Worm (Caenorhabditis elegans) whole organism, L1 larva: ENCODE data around the gene lag-2.

Source experiments
- alr-1 ChIP-seq: fragments of 200-800 bp; sonication (Bioruptor generic); optimal IDR thresholded peaks from 2 replicates; lab custom pipeline; 2018; ENCODE audit warnings: borderline replicate concordance, mild to moderate bottlenecking, missing genetic modification characterization, missing compliant biosample characterization
- aly-2 ChIP-seq: fragments of 150-350 bp; optimal IDR thresholded peaks from 2 replicates; lab custom pipeline; 2014; ENCODE audit warnings: missing biosample characterization, missing genetic modification characterization
- ama-1 ChIP-seq: fragments of 150-350 bp; optimal IDR thresholded peaks from 2 replicates; lab custom pipeline; 2014
- ceh-82 ChIP-seq, 3 experiments: fragments of 150-350 bp in 1 of 3; sonication (generic microtip) in 2 of 3; optimal IDR thresholded peaks; 2 replicates each; lab custom pipeline; 2014 to 2017; ENCODE audit warnings: missing biosample characterization in 3 of 3, missing genetic modification characterization in 3 of 3
- ceh-88 ChIP-seq: fragments of 200-800 bp; sonication (Bioruptor generic); IDR thresholded peaks from 2 replicates; pipeline ENCODE4 v1.3.6; 2022; ENCODE audit warnings: missing genetic modification characterization, missing compliant biosample characterization
- ceh-90 ChIP-seq: sonication (generic microtip); optimal IDR thresholded peaks from 2 replicates; lab custom pipeline; 2016; ENCODE audit warnings: missing genetic modification characterization, missing compliant biosample characterization
- efl-3 ChIP-seq: fragments of 200-800 bp; sonication (Bioruptor generic); optimal IDR thresholded peaks from 2 replicates; lab custom pipeline; 2018; ENCODE audit warnings: mild to moderate bottlenecking, missing genetic modification characterization, missing compliant biosample characterization
- egl-13 ChIP-seq: sonication (generic microtip); optimal IDR thresholded peaks from 2 replicates; lab custom pipeline; 2016; ENCODE audit warnings: missing genotype, missing genetic modification reagents, missing genetic modification characterization, missing compliant biosample characterization
- elt-2 ChIP-seq: sonication (generic microtip); optimal IDR thresholded peaks from 2 replicates; lab custom pipeline; 2016; ENCODE audit warnings: missing genetic modification characterization, mild to moderate bottlenecking, inconsistent platforms, missing compliant biosample characterization, missing genetic modification reagents
- elt-3 ChIP-seq, 6 experiments: fragments of 150-350 bp in 1 of 6; sonication (generic microtip); optimal IDR thresholded peaks; 2 replicates each; lab custom pipeline; 2017 to 2018; ENCODE audit warnings: missing biosample characterization in 6 of 6, missing genetic modification characterization in 6 of 6, inconsistent platforms in 1 of 6
- ets-5 ChIP-seq: fragments of 200-800 bp; sonication (Bioruptor generic); IDR thresholded peaks from 2 replicates; pipeline ENCODE4 v1.3.6; 2022; ENCODE audit warnings: missing genetic modification characterization, missing compliant biosample characterization
- fos-1 ChIP-seq: fragments of 150-350 bp; optimal IDR thresholded peaks from 2 replicates; lab custom pipeline; 2014; ENCODE audit warnings: missing biosample characterization, missing genetic modification characterization
- grh-1 ChIP-seq: fragments of 200-800 bp; sonication (Bioruptor generic); IDR thresholded peaks from 2 replicates; pipeline ENCODE4 v1.3.6; 2022; ENCODE audit warnings: missing genetic modification reagents, missing genetic modification characterization, missing compliant biosample characterization
- hlh-4 ChIP-seq: sonication (generic microtip); optimal IDR thresholded peaks from 2 replicates; lab custom pipeline; 2016; ENCODE audit warnings: mild to moderate bottlenecking, missing genetic modification characterization, missing compliant biosample characterization
- hpl-2 ChIP-seq: fragments of 150-350 bp; optimal IDR thresholded peaks from 2 replicates; lab custom pipeline; 2014; ENCODE audit warnings: missing biosample characterization, missing genetic modification reagents, missing genetic modification characterization
- irx-1 ChIP-seq: sonication (generic microtip); optimal IDR thresholded peaks from 2 replicates; lab custom pipeline; 2016; ENCODE audit warnings: missing genetic modification characterization, missing compliant biosample characterization
- lin-15B ChIP-seq: fragments of 150-350 bp; sonication (generic microtip); optimal IDR thresholded peaks from 3 replicates; lab custom pipeline; 2014; ENCODE audit warnings: missing biosample characterization, missing genetic modification characterization
- lin-35 ChIP-seq, 2 experiments: fragments of 150-350 bp; optimal IDR thresholded peaks; 2 replicates each; lab custom pipeline; 2014; ENCODE audit warnings: missing biosample characterization in 2 of 2, missing genetic modification characterization in 2 of 2, missing genetic modification reagents in 2 of 2
- lir-3 ChIP-seq: sonication (generic microtip); optimal IDR thresholded peaks from 2 replicates; lab custom pipeline; 2016; ENCODE audit warnings: mild to moderate bottlenecking, missing genetic modification characterization, moderate library complexity, missing compliant biosample characterization; ENCODE audit not compliant: poor library complexity
- lsy-2 ChIP-seq, 2 experiments: fragments of 150-350 bp; optimal IDR thresholded peaks; 2 replicates each; lab custom pipeline; 2014; ENCODE audit warnings: missing biosample characterization in 2 of 2, missing genetic modification characterization in 2 of 2
- mef-2 ChIP-seq: fragments of 150-350 bp; optimal IDR thresholded peaks from 2 replicates; lab custom pipeline; 2014; ENCODE audit warnings: missing biosample characterization, missing genetic modification characterization
- nhr-12 ChIP-seq: sonication (generic microtip); optimal IDR thresholded peaks from 2 replicates; lab custom pipeline; 2017; ENCODE audit warnings: missing biosample characterization, missing genetic modification characterization
- nhr-28 ChIP-seq: fragments of 150-350 bp; optimal IDR thresholded peaks from 2 replicates; lab custom pipeline; 2014; ENCODE audit warnings: missing biosample characterization, missing genetic modification characterization
- nhr-85 ChIP-seq: sonication (generic microtip); peaks from one replicate; lab custom pipeline; 2016; ENCODE audit warnings: missing genetic modification characterization, inconsistent platforms, missing compliant biosample characterization
- nhr-90 ChIP-seq: sonication (generic microtip); optimal IDR thresholded peaks from 2 replicates; lab custom pipeline; 2016; ENCODE audit warnings: mild to moderate bottlenecking, missing genetic modification characterization, missing compliant biosample characterization; ENCODE audit not compliant: poor library complexity
- pag-3 ChIP-seq: sonication (generic microtip); optimal IDR thresholded peaks from 2 replicates; lab custom pipeline; 2017; ENCODE audit warnings: missing genetic modification characterization, mild to moderate bottlenecking, missing compliant biosample characterization, antibody characterized with exemption, borderline replicate concordance; ENCODE audit not compliant: insufficient read depth
- skn-1 ChIP-seq: fragments of 150-350 bp; optimal IDR thresholded peaks from 2 replicates; lab custom pipeline; 2014; ENCODE audit warnings: missing biosample characterization, missing genetic modification characterization
- sox-4 ChIP-seq: sonication (generic microtip); optimal IDR thresholded peaks from 2 replicates; lab custom pipeline; 2016; ENCODE audit warnings: missing genetic modification characterization, missing compliant biosample characterization
- sptf-1 ChIP-seq: fragments of 150-350 bp; optimal IDR thresholded peaks from 2 replicates; lab custom pipeline; 2014; ENCODE audit warnings: missing biosample characterization, missing genetic modification characterization
- sup-37 ChIP-seq: fragments of 200-800 bp; sonication (Bioruptor generic); optimal IDR thresholded peaks from 2 replicates; lab custom pipeline; 2018; ENCODE audit warnings: mild to moderate bottlenecking, missing genetic modification characterization, missing compliant biosample characterization
- tlp-1 ChIP-seq: fragments of 150-350 bp; optimal IDR thresholded peaks from 2 replicates; lab custom pipeline; 2014; ENCODE audit warnings: missing biosample characterization, missing genetic modification characterization
- unc-86 ChIP-seq: sonication (generic microtip); optimal IDR thresholded peaks from 2 replicates; lab custom pipeline; 2016; ENCODE audit warnings: missing genetic modification characterization, missing compliant biosample characterization
- unc-98 ChIP-seq: fragments of 200-800 bp; sonication (Bioruptor generic); IDR thresholded peaks from 2 replicates; pipeline ENCODE4 v1.3.6; 2022; ENCODE audit warnings: missing genetic modification characterization, missing compliant biosample characterization
- vab-15 ChIP-seq: sonication (generic microtip); optimal IDR thresholded peaks from 2 replicates; lab custom pipeline; 2017; ENCODE audit warnings: missing genotype, mild to moderate bottlenecking, missing genetic modification characterization, missing compliant biosample characterization
- xbp-1 ChIP-seq: sonication (generic microtip); optimal IDR thresholded peaks from 2 replicates; lab custom pipeline; 2016; ENCODE audit warnings: missing genetic modification characterization, missing compliant biosample characterization
- zag-1 ChIP-seq: fragments of 150-350 bp; optimal IDR thresholded peaks from 2 replicates; lab custom pipeline; 2014; ENCODE audit warnings: missing biosample characterization, missing genetic modification characterization
- ztf-11 ChIP-seq, 2 experiments: sonication (generic microtip); optimal IDR thresholded peaks; 2 replicates each; lab custom pipeline; 2016 to 2017; ENCODE audit warnings: missing genetic modification characterization in 2 of 2, missing biosample characterization in 1 of 2, missing compliant biosample characterization in 1 of 2
- ztf-4 ChIP-seq: fragments of 150-350 bp; optimal IDR thresholded peaks from 2 replicates; lab custom pipeline; 2014; ENCODE audit warnings: missing biosample characterization, missing genetic modification characterization

The lag-2 gene

ce11 chrV:3188043-3188442 lies at the start of gene lag-2:
lag-2 (plus strand) TSS chrV:3188343.
- TF ChIP-seq zag-1 = no peak
- TF ChIP-seq unc-86 (tag; lab: Kevin White, UChicago) = no peak
- TF ChIP-seq xbp-1 = no peak
- no peak for TF ChIP-seq lsy-2 (tag; optimal IDR thresholded peaks at IDR 0.05; lab: Kevin White, UChicago)
- no peak for TF ChIP-seq lin-15B (tag; lab: Kevin White, UChicago)
- no peak for TF ChIP-seq nhr-28
- no peak for TF ChIP-seq lin-35 (GFP tag; optimal IDR thresholded peaks at IDR 0.05; lab: Kevin White, UChicago)
- no peak for TF ChIP-seq ceh-82 (tag; optimal IDR thresholded peaks at IDR 0.05; lab: Kevin White, UChicago)
- TF ChIP-seq elt-3 (tag; optimal IDR thresholded peaks at IDR 0.05; lab: Kevin White, UChicago) = no peak
- no peak for TF ChIP-seq ets-5 (GFP tag; lab: Robert Waterston, UW)

ce11 chrV:3138488-3138887 lies 49.7 kb upstream of the lag-2 start, which contains the start of the genes irld-3 and F02C9.1:
irld-3 (minus strand) TSS chrV:3138588.
F02C9.1 (plus strand) TSS chrV:3138703.
- TF ChIP-seq grh-1 (no peak), ama-1 (lab: Kevin White, UChicago) (no peak), irx-1 (tag; lab: Kevin White, UChicago) (no peak), lin-35 (GFP tag; optimal IDR thresholded peaks at IDR 0.05; lab: Kevin White, UChicago) (no peak), ceh-82 (tag; optimal IDR thresholded peaks at IDR 0.05; lab: Kevin White, UChicago) (no peak), unc-98 (GFP tag; lab: Robert Waterston, UW) (no peak), ceh-90 (tag; lab: Kevin White, UChicago) (no peak), aly-2 (no peak), egl-13 (tag; lab: Kevin White, UChicago) (no peak), efl-3 (GFP tag; lab: Kevin White, UChicago) (no peak), nhr-12 (no peak)

- no peak for TF ChIP-seq vab-15 (tag; lab: Kevin White, UChicago)
- TF ChIP-seq sup-37 (GFP tag; lab: Kevin White, UChicago) = no peak
- TF ChIP-seq egl-13 (tag; lab: Kevin White, UChicago) = no peak
- no peak for TF ChIP-seq hlh-4
- TF ChIP-seq sox-4 (tag; lab: Kevin White, UChicago) = no peak
- no peak for TF ChIP-seq xbp-1
- no peak for TF ChIP-seq mef-2 (tag; lab: Kevin White, UChicago)
- no peak for TF ChIP-seq unc-98 (GFP tag; lab: Robert Waterston, UW)
- no peak for TF ChIP-seq ztf-4 (tag; lab: Kevin White, UChicago)
- no peak for TF ChIP-seq irx-1 (tag; lab: Kevin White, UChicago)
- no peak for TF ChIP-seq elt-3 (tag; optimal IDR thresholded peaks at IDR 0.05; lab: Kevin White, UChicago)
- no peak for TF ChIP-seq skn-1
- TF ChIP-seq nhr-85 (tag; lab: Kevin White, UChicago) = no peak
- no peak for TF ChIP-seq unc-86 (tag; lab: Kevin White, UChicago)
Measured at ce11 chrV:3141190-3141589, 47.0 kb upstream of the lag-2 start, which contains the start of gene srab-9. srab-9 (minus strand) TSS chrV:3141290.

DNA sequence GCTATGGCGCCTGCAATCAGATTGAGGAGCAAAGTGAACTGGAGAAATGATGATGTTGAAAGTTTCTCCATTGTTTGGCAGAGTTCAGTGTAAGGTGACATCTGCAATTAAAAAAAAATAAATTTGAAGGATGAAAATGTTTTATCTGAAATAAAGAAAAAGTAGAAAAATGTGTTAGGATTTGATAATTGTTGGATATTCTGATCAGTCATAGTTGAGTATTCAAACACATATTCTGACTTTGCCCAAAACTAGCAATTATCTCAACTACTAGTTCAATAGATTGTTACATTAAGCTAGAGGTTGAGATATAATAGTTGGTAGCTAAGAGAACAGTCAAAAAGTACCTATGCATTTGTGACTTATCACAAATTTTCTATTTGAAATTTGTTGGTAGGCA lies 43.6 kb upstream of the lag-2 start, which contains the start of gene srab-10:
srab-10 (minus strand) TSS at position 101 of the 400 bp plus-strand sequence.
- TF ChIP-seq skn-1 (no peak), unc-86 (tag; lab: Kevin White, UChicago) (no peak), nhr-90 (tag; lab: Kevin White, UChicago) (no peak), fos-1 (no peak), ceh-88 (GFP tag; lab: Robert Waterston, UW) (no peak), ztf-11 (tag; optimal IDR thresholded peaks at IDR 0.05; lab: Kevin White, UChicago) (no peak), vab-15 (tag; lab: Kevin White, UChicago) (no peak), hlh-4 (no peak)
- TF ChIP-seq, all 84 proteins: peak for 0

DNA sequence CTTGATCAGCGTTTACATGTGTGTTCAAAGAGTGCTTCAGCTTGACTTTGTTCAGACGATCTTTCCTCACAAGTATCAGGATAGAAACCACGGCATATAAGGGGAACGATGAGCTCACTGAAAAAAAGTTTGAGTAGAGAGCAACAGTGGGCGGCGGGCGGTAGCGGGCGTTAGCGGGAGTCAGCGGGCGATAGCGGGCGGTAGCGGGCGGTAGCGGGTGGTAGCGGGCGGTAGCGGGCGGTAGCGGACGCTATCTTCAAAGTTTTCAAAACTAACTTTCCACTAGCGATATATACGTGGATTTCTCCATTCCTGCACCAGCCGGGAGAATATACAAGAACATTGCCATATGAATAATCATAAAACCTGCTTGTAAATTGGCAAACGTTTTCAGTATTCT lies 42.9 kb upstream of the lag-2 start:
- no peak for TF ChIP-seq pag-3 (tag; lab: Kevin White, UChicago)
- no peak for TF ChIP-seq zag-1
- TF ChIP-seq, all 84 proteins: peak for 0

ce11 chrV:3146932-3147331 lies 41.2 kb upstream of the lag-2 start, which contains the start of gene srab-11:
srab-11 (minus strand) TSS chrV:3147032.
- TF ChIP-seq ets-5 (GFP tag; lab: Robert Waterston, UW) (no peak), ztf-11 (tag; optimal IDR thresholded peaks at IDR 0.05; lab: Kevin White, UChicago) (no peak), tlp-1 (no peak), alr-1 (tag; lab: Kevin White, UChicago) (no peak), hpl-2 (no peak), egl-13 (tag; lab: Kevin White, UChicago) (no peak), lir-3 (tag; lab: Kevin White, UChicago) (no peak), elt-2 (tag; lab: Kevin White, UChicago) (no peak), sox-4 (tag; lab: Kevin White, UChicago) (no peak), hlh-4 (no peak), sptf-1 (no peak)
